Fruit fly (Drosophila melanogaster): Measurements from ENCODE around the gene tilB.

tilB gene

dm6 chrX:22443954-22444910, 5.3 kb upstream of the tilB start, which contains the start of gene CG14621 (continued):
- TF ChIP-seq CG4854 (GFP tag; optimal IDR thresholded peaks at IDR 0.05) (no peak), crol (GFP tag; IDR thresholded peaks at IDR 0.05) (no peak), Atf-2 (GFP tag; optimal IDR thresholded peaks at IDR 0.05) (no peak), Dll (GFP tag; IDR thresholded peaks at IDR 0.05; ENCODE audit: partially characterized antibody) (0 out of 4 replicates have a peak, but pooled peaks have one; percentile 14), CG1832 (GFP tag; optimal IDR thresholded peaks at IDR 0.05) (no peak), CG1603 (tag; optimal IDR thresholded peaks at IDR 0.05) (peak; percentile 91), Hsf (GFP tag; optimal IDR thresholded peaks at IDR 0.05) (no peak), Pdp1 (GFP tag; optimal IDR thresholded peaks at IDR 0.05) (peak in 1 of 2 experiments; percentile 4), nerfin-1 (tag; optimal IDR thresholded peaks at IDR 0.05) (no peak), Rx (GFP tag; IDR thresholded peaks at IDR 0.05) (no peak), gem (tag; optimal IDR thresholded peaks at IDR 0.05) (peak; percentile 51), Oaz (GFP tag; IDR thresholded peaks at IDR 0.05) (no peak), Gsc (GFP tag; IDR thresholded peaks at IDR 0.05) (no peak), zen (tag; optimal IDR thresholded peaks at IDR 0.05) (peak; percentile 38), CG12769 (tag; optimal IDR thresholded peaks at IDR 0.05) (no peak), CG16815 (GFP tag; optimal IDR thresholded peaks at IDR 0.05) (no peak), Xrp1 (GFP tag; IDR thresholded peaks at IDR 0.05) (no peak), dmrt11E (tag; optimal IDR thresholded peaks at IDR 0.05) (peak; percentile 7), stwl (tag; optimal IDR thresholded peaks at IDR 0.05) (peak; percentile 41), dati (GFP tag; IDR thresholded peaks at IDR 0.05) (no peak), Dp (GFP tag; optimal IDR thresholded peaks at IDR 0.05) (peak; percentile 32), bbx (GFP tag; IDR thresholded peaks at IDR 0.05; ENCODE audit: partially characterized antibody) (0 out of 2 replicates have a peak, but pooled peaks have one; percentile 7), CG32767 (GFP tag; IDR thresholded peaks at IDR 0.05) (no peak), hb (GFP tag; IDR thresholded peaks at IDR 0.05; ENCODE audit: partially characterized antibody) (no peak), lab (GFP tag; optimal IDR thresholded peaks at IDR 0.05) (no peak), h (optimal IDR thresholded peaks at IDR 0.05) (no peak), phol (tag; optimal IDR thresholded peaks at IDR 0.05) (peak; percentile 76), lmd (GFP tag; IDR thresholded peaks at IDR 0.05) (peak; percentile 37; the same call in 1 of the 2 replicates), CG3995 (GFP tag; optimal IDR thresholded peaks at IDR 0.05) (no peak), tx (GFP tag; optimal IDR thresholded peaks at IDR 0.05) (no peak), CG30431 (GFP tag; optimal IDR thresholded peaks at IDR 0.05) (no peak), CG13424 (tag; optimal IDR thresholded peaks at IDR 0.05) (peak; percentile 17), abd-A (tag; optimal IDR thresholded peaks at IDR 0.05) (no peak), CG14860 (GFP tag; IDR thresholded peaks at IDR 0.05; ENCODE audit: partially characterized antibody) (no peak), org-1 (GFP tag; optimal IDR thresholded peaks at IDR 0.05) (no peak), btn (GFP tag; optimal IDR thresholded peaks at IDR 0.05) (no peak), tna (GFP tag; IDR thresholded peaks at IDR 0.05; ENCODE audit: partially characterized antibody) (no peak), cad (GFP tag; optimal IDR thresholded peaks at IDR 0.05) (no peak), Dip2 (GFP tag; IDR thresholded peaks at IDR 0.05) (no peak), MTF-1 (GFP tag; optimal IDR thresholded peaks at IDR 0.05; ENCODE audit: borderline replicate concordance) (no peak), knrl (GFP tag; IDR thresholded peaks at IDR 0.05; ENCODE audit: partially characterized antibody) (peak; percentile 45; the same call in 2 of the 3 replicates), CG18764 (GFP tag; optimal IDR thresholded peaks at IDR 0.05) (peak; percentile 51), Asciz (GFP tag; optimal IDR thresholded peaks at IDR 0.05) (no peak), odd (GFP tag; optimal IDR thresholded peaks at IDR 0.05) (no peak), CG11696 (GFP tag; IDR thresholded peaks at IDR 0.05) (no peak), CG2202 (tag; optimal IDR thresholded peaks at IDR 0.05) (no peak), Tbp (GFP tag; optimal IDR thresholded peaks at IDR 0.05) (no peak), sima (GFP tag; optimal IDR thresholded peaks at IDR 0.05) (no peak)
